Worm (Caenorhabditis elegans) whole organism, midembryonic: ENCODE data around the gene K09H11.4.

Experiments
- T22C8.4 ChIP-seq: fragments of 200-800 bp; sonication (Bioruptor generic); IDR thresholded peaks from 2 replicates; pipeline ENCODE4 v1.3.6; 2022; ENCODE audit warnings: missing genetic modification characterization, missing compliant biosample characterization
- cog-1 ChIP-seq: sonication (generic microtip); optimal IDR thresholded peaks from 2 replicates; lab custom pipeline; 2016; ENCODE audit warnings: missing genetic modification characterization, missing compliant biosample characterization
- flt-1 ChIP-seq: fragments of 200-800 bp; sonication (Bioruptor generic); IDR thresholded peaks from 2 replicates; pipeline ENCODE4 v1.3.6; 2022; ENCODE audit warnings: missing genetic modification characterization, missing compliant biosample characterization
- klf-2 ChIP-seq: fragments of 200-800 bp; sonication (Bioruptor generic); conservative IDR thresholded peaks from 2 replicates; pipeline ENCODE4 v1.3.6; 2022; ENCODE audit warnings: missing genetic modification reagents, missing genetic modification characterization, missing compliant biosample characterization
- med-1 ChIP-seq: sonication (generic microtip); optimal IDR thresholded peaks from 2 replicates; lab custom pipeline; 2017; ENCODE audit warnings: missing genetic modification characterization, mild to moderate bottlenecking, missing compliant biosample characterization, antibody characterized with exemption, missing genetic modification reagents; ENCODE audit not compliant: insufficient read depth
- ref-1 ChIP-seq: fragments of 200-800 bp; sonication (Bioruptor generic); conservative IDR thresholded peaks from 2 replicates; pipeline ENCODE4 v1.3.6; 2022; ENCODE audit warnings: missing genetic modification reagents, missing genetic modification characterization, missing compliant biosample characterization
- tab-1 ChIP-seq: fragments of 200-800 bp; sonication (Bioruptor generic); IDR thresholded peaks from 2 replicates; pipeline ENCODE4 v1.3.6; 2022; ENCODE audit warnings: missing genetic modification characterization, missing compliant biosample characterization
- ztf-23 ChIP-seq: fragments of 200-800 bp; sonication (Bioruptor generic); IDR thresholded peaks from 2 replicates; pipeline ENCODE4 v1.3.6; 2022; ENCODE audit warnings: missing genetic modification reagents, missing genetic modification characterization, missing compliant biosample characterization
- ztf-29 ChIP-seq: fragments of 200-800 bp; sonication (Bioruptor generic); IDR thresholded peaks from 2 replicates; pipeline ENCODE4 v1.3.6; 2022; ENCODE audit warnings: missing genetic modification reagents, missing genetic modification characterization, missing compliant biosample characterization

The K09H11.4 gene

DNA sequence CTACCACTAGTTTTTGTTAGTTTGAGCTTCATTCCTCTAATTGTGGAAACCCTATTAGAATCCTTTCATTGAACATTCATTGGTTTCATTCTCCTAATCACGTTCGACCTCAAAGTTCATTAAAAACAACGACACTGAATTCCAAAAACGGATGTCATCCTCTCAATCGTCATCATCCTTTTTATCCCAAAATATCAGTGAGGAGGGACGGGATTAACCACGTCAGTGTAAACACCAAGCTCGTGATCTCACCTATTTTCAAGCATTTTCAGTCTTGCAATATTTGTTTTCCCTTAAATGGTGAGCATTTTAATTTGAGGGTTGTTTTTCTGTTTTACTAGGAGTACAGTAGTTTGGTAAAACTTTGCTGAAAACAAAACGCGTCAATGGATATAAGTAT lies 21.9 kb downstream of the K09H11.4 start:
- TF ChIP-seq klf-2 (no peak), ztf-23 (GFP tag; lab: Robert Waterston, UW) (no peak), tab-1 (GFP tag; lab: Robert Waterston, UW) (no peak), cog-1 (tag; lab: Kevin White, UChicago) (no peak), ref-1 (GFP tag; lab: Robert Waterston, UW) (no peak)

- TF ChIP-seq tab-1 (GFP tag; lab: Robert Waterston, UW) (no peak), ztf-23 (GFP tag; lab: Robert Waterston, UW) (no peak), ztf-29 (no peak), flt-1 (no peak), T22C8.4 (GFP tag; lab: Robert Waterston, UW) (no peak), klf-2 (no peak), cog-1 (tag; lab: Kevin White, UChicago) (no peak), ref-1 (GFP tag; lab: Robert Waterston, UW) (no peak), med-1 (GFP tag; lab: Kevin White, UChicago) (no peak)
Observed at ce11 chrV:5701106-5701505, 25.3 kb downstream of the K09H11.4 start.

DNA sequence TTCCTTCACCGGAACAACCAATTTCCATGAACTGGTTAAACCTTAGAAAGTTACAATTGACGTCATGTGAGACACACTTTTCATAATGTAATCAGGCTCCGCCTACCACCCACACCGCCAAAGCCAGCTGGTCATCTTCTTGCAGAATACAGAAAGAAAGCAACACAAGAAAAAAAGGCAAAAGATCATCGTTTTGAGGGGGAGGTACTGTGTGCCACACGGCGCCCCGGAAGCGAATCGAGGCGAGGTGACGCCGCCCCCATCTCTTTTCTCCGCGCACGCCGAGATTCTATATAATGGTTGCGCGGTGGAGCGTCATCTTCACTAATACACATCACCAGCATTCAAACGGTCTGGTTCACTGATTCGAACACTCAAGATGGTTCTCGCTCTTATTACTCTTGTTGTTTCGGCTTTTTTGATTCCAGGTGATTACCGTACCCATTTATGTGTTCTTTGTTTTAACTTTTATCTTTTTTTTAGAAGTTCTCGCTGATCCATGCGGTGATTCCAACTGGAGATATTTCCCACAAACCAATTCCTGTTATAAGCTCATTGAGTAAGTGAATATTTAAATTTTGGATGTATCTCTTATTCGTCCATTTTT lies 26.4 kb downstream of the K09H11.4 start, which contains the start of gene clec-1:
clec-1 (plus strand) TSS at position 320 of the 607 bp plus-strand sequence.
- TF ChIP-seq tab-1 (GFP tag; lab: Robert Waterston, UW): no peak
- TF ChIP-seq T22C8.4 (GFP tag; lab: Robert Waterston, UW): no peak
- TF ChIP-seq ztf-23 (GFP tag; lab: Robert Waterston, UW): no peak
- no peak for TF ChIP-seq flt-1
- TF ChIP-seq med-1 (GFP tag; lab: Kevin White, UChicago): no peak

- no peak for TF ChIP-seq klf-2
- no peak for TF ChIP-seq flt-1
- TF ChIP-seq med-1 (GFP tag; lab: Kevin White, UChicago): no peak
- TF ChIP-seq ztf-23 (GFP tag; lab: Robert Waterston, UW): no peak
- no peak for TF ChIP-seq cog-1 (tag; lab: Kevin White, UChicago)
- no peak for TF ChIP-seq tab-1 (GFP tag; lab: Robert Waterston, UW)
- no peak for TF ChIP-seq T22C8.4 (GFP tag; lab: Robert Waterston, UW)
- TF ChIP-seq ztf-29: no peak
- no peak for TF ChIP-seq ref-1 (GFP tag; lab: Robert Waterston, UW)
Observed at ce11 chrV:5697581-5697980, 28.8 kb downstream of the K09H11.4 start.

- TF ChIP-seq T22C8.4 (GFP tag; lab: Robert Waterston, UW): no peak
- no peak for TF ChIP-seq ref-1 (GFP tag; lab: Robert Waterston, UW)
- no peak for TF ChIP-seq cog-1 (tag; lab: Kevin White, UChicago)
- no peak for TF ChIP-seq flt-1
- no peak for TF ChIP-seq med-1 (GFP tag; lab: Kevin White, UChicago)
- no peak for TF ChIP-seq tab-1 (GFP tag; lab: Robert Waterston, UW)
- no peak for TF ChIP-seq ztf-29
- TF ChIP-seq klf-2: no peak
- TF ChIP-seq ztf-23 (GFP tag; lab: Robert Waterston, UW): no peak
Observed at ce11 chrV:5696177-5696576, 30.2 kb downstream of the K09H11.4 start.

DNA sequence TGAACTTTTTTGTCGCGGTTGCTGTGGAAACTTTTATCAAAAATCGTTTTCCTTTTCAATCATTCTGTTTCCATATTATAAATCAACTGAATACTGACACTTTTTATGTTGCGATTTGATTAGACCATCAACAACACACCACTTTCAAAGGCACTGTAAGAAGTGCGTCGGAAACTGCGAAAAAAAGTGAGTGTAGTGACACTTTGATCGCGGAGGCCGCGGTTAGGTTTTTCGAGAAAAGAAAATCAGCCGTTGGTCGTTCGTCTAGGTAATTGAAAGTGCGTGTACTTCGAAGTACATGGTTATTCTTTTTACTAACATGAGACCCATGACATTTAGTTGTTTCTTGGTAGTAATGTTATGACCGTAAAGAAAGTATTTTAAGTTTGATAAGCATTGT lies 30.7 kb downstream of the K09H11.4 start:
- TF ChIP-seq tab-1 (GFP tag; lab: Robert Waterston, UW) (no peak), med-1 (GFP tag; lab: Kevin White, UChicago) (no peak), klf-2 (no peak), T22C8.4 (GFP tag; lab: Robert Waterston, UW) (no peak), ref-1 (GFP tag; lab: Robert Waterston, UW) (no peak), cog-1 (tag; lab: Kevin White, UChicago) (no peak), ztf-29 (no peak), ztf-23 (GFP tag; lab: Robert Waterston, UW) (no peak)

DNA sequence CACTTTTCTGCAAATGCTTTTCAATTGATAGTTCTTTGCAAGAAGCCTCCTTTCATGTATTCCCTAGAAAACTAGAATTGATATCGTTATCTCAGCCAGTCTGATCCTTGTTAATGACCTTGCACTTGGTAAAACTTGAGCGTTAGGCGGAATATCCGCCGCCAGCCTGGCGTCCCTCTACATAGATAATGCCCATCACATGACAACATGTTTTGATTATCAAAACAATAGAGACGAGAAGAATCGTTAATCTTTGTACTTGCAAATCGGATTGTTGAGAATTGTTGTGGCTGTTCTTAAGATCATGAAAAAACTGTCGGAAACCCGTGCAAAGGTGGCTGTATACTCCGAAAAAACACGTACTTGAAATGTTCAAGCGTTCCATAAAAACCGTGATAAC lies 32.8 kb downstream of the K09H11.4 start:
- TF ChIP-seq T22C8.4 (GFP tag; lab: Robert Waterston, UW) (no peak), med-1 (GFP tag; lab: Kevin White, UChicago) (no peak), klf-2 (no peak), ztf-29 (no peak), flt-1 (no peak), ref-1 (GFP tag; lab: Robert Waterston, UW) (no peak), ztf-23 (GFP tag; lab: Robert Waterston, UW) (no peak), tab-1 (GFP tag; lab: Robert Waterston, UW) (no peak), cog-1 (tag; lab: Kevin White, UChicago) (no peak)

ce11 chrV:5691665-5692407 lies 34.5 kb downstream of the K09H11.4 start, which contains the start of gene F25B4.8:
TSS of gene F25B4.8 (minus strand) at chrV:5691715.
- TF ChIP-seq med-1 (GFP tag; lab: Kevin White, UChicago) (no peak), flt-1 (no peak)

ce11 chrV:5687115-5687979 lies 39.0 kb downstream of the K09H11.4 start, which contains the start of gene F25B4.7:
TSS of gene F25B4.7 (minus strand) at chrV:5687226.
- TF ChIP-seq ztf-29 (no peak), ztf-23 (GFP tag; lab: Robert Waterston, UW) (no peak), cog-1 (tag; lab: Kevin White, UChicago) (no peak), tab-1 (GFP tag; lab: Robert Waterston, UW) (no peak)
